Fruit fly (Drosophila melanogaster): Measurements from ENCODE around the gene CG8838.

DNA sequence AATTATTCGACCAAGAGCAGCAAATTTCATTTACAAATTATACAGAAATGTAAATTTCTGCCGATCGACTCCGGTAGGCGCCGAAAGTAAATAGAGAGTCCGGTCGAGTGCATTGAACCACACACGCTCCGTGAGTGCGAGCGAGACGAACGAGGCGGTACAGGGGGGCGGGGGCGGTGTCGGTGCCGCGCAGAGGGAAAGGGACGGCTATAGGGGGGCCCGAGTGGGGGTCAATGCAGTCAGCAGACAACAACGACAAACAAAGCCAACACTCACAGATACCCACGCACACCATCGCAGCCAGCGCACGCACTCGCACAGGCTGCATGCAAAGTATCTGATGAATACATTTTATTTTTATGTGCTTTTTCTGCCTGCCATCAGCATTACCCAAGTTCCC lies 18.0 kb upstream of the CG8838 start:
- TF ChIP-seq ems (GFP tag; optimal IDR thresholded peaks at IDR 0.05): no peak
- no peak for TF ChIP-seq br (optimal IDR thresholded peaks at IDR 0.05)
- TF ChIP-seq ERR (GFP tag; optimal IDR thresholded peaks at IDR 0.05): no peak
- no peak for TF ChIP-seq wor (GFP tag; IDR thresholded peaks at IDR 0.05)
- TF ChIP-seq CG18619 (GFP tag; optimal IDR thresholded peaks at IDR 0.05): no peak
- no peak for TF ChIP-seq CG15479 (GFP tag; optimal IDR thresholded peaks at IDR 0.05)
- TF ChIP-seq slp2 (GFP tag; optimal IDR thresholded peaks at IDR 0.05): no peak

Measured in whole organism, embryonic.